Worm (Caenorhabditis elegans): Measurements from ENCODE around the gene T16G1.3.

ce11 chrV:12953702-12954101, 9.6 kb upstream of the T16G1.3 start, which contains the start of gene eif-3.K:
- TF ChIP-seq nhr-28 (tag; optimal IDR thresholded peaks at IDR 0.05): no peak
- no peak for TF ChIP-seq tbx-2 (tag; optimal IDR thresholded peaks at IDR 0.05)
- no peak for TF ChIP-seq ceh-82 (tag; optimal IDR thresholded peaks at IDR 0.05)
- no peak for TF ChIP-seq pha-4 (tag; optimal IDR thresholded peaks at IDR 0.05)
- no peak for TF ChIP-seq lin-39 (tag; optimal IDR thresholded peaks at IDR 0.05)
- TF ChIP-seq elt-1 (tag; optimal IDR thresholded peaks at IDR 0.05): no peak

All from whole organism, L3 larva.